Fruit fly (Drosophila melanogaster): Measurements from ENCODE around the gene CG9853.

Gene CG9853

dm6 chr3R:4433441-4434077 lies 31.7 kb upstream of the CG9853 start, which contains the start of the genes eIF3a and CG1074 (continued):
- TF ChIP-seq tin (GFP tag; optimal IDR thresholded peaks at IDR 0.05) (peak; percentile 64), CG30431 (GFP tag; optimal IDR thresholded peaks at IDR 0.05) (no peak), CG14014 (GFP tag; IDR thresholded peaks at IDR 0.05) (peak; percentile 58; the same call in 1 of the 2 replicates), pum (GFP tag; optimal IDR thresholded peaks at IDR 0.05) (peak; percentile 56), Rfx (GFP tag; IDR thresholded peaks at IDR 0.05) (peak; percentile 86), pita (GFP tag; optimal IDR thresholded peaks at IDR 0.05) (no peak), sna (GFP tag; IDR thresholded peaks at IDR 0.05; ENCODE audit: partially characterized antibody) (peak; percentile 93), lbe (GFP tag; optimal IDR thresholded peaks at IDR 0.05) (peak; percentile 64), Ravus (GFP tag; IDR thresholded peaks at IDR 0.05) (no peak), mirr (GFP tag; optimal IDR thresholded peaks at IDR 0.05) (peak; percentile 85), Ets97D (GFP tag; optimal IDR thresholded peaks at IDR 0.05) (peak; percentile 97), Myb (GFP tag; optimal IDR thresholded peaks at IDR 0.05) (peak; percentile 70), CG18619 (GFP tag; optimal IDR thresholded peaks at IDR 0.05) (peak; percentile 70), h (optimal IDR thresholded peaks at IDR 0.05) (no peak), CG10959 (GFP tag; IDR thresholded peaks at IDR 0.05) (peak; percentile 41; the same call in 1 of the 2 replicates), CG34376 (GFP tag; optimal IDR thresholded peaks at IDR 0.05) (peak; percentile 89), cad (GFP tag; optimal IDR thresholded peaks at IDR 0.05) (no peak), NC2α (GFP tag; optimal IDR thresholded peaks at IDR 0.05) (peak; percentile 54), CG13775 (GFP tag; optimal IDR thresholded peaks at IDR 0.05) (peak; percentile 71), dan (GFP tag; IDR thresholded peaks at IDR 0.05) (no peak), sima (GFP tag; optimal IDR thresholded peaks at IDR 0.05) (peak; percentile 8), CG7987 (GFP tag; optimal IDR thresholded peaks at IDR 0.05) (peak; percentile 89), CG32532 (GFP tag; IDR thresholded peaks at IDR 0.05) (peak; percentile 80), Hr78 (GFP tag; optimal IDR thresholded peaks at IDR 0.05) (no peak), CG13123 (GFP tag; optimal IDR thresholded peaks at IDR 0.05) (peak; percentile 16), HHEX (GFP tag; optimal IDR thresholded peaks at IDR 0.05) (peak; percentile 74), CG3838 (GFP tag; optimal IDR thresholded peaks at IDR 0.05) (no peak), ssp (GFP tag; IDR thresholded peaks at IDR 0.05) (peak; percentile 50), MBD-R2 (GFP tag; IDR thresholded peaks at IDR 0.05) (peak; percentile 96), gce (GFP tag; IDR thresholded peaks at IDR 0.05) (0 out of 3 replicates have a peak, but pooled peaks have one; percentile 16), CG7556 (GFP tag; optimal IDR thresholded peaks at IDR 0.05) (peak; percentile 24), ken (GFP tag; IDR thresholded peaks at IDR 0.05) (peak; percentile 45; the same call in 1 of the 3 replicates), CG4707 (GFP tag; optimal IDR thresholded peaks at IDR 0.05) (no peak), dmrt11E (tag; optimal IDR thresholded peaks at IDR 0.05) (peak; percentile 35), Nf-YA (GFP tag; IDR thresholded peaks at IDR 0.05) (0 out of 2 replicates have a peak, but pooled peaks have one; percentile 41), Eip74EF (GFP tag; optimal IDR thresholded peaks at IDR 0.05) (peak in 1 of 2 experiments; percentile 14), HLH3B (GFP tag; IDR thresholded peaks at IDR 0.05) (no peak), CG11085 (GFP tag; IDR thresholded peaks at IDR 0.05) (peak; percentile 63; the same call in 1 of the 2 replicates), Aef1 (GFP tag; IDR thresholded peaks at IDR 0.05) (no peak), CG14441 (GFP tag; IDR thresholded peaks at IDR 0.05) (peak; percentile 55; the same call in 1 of the 2 replicates), C15 (GFP tag; IDR thresholded peaks at IDR 0.05) (0 out of 3 replicates have a peak, but pooled peaks have one; percentile 40), lola (GFP tag; optimal IDR thresholded peaks at IDR 0.05) (peak in 1 of 3 experiments; percentile 2), Atf3 (GFP tag; optimal IDR thresholded peaks at IDR 0.05) (peak; percentile 15), vvl (GFP tag; IDR thresholded peaks at IDR 0.05) (peak; percentile 85), D19B (GFP tag; optimal IDR thresholded peaks at IDR 0.05) (no peak), schlank (tag; optimal IDR thresholded peaks at IDR 0.05) (peak; percentile 60), ase (GFP tag; IDR thresholded peaks at IDR 0.05) (peak; percentile 48; the same call in 1 of the 3 replicates), CG4424 (GFP tag; optimal IDR thresholded peaks at IDR 0.05) (peak; percentile 48), Dbx (GFP tag; IDR thresholded peaks at IDR 0.05) (peak; percentile 81), HLH54F (GFP tag; optimal IDR thresholded peaks at IDR 0.05) (peak; percentile 61)

Measured in whole organism, embryonic.